Worm (Caenorhabditis elegans): ENCODE measurements around the gene hum-8.

The hum-8 gene

DNA sequence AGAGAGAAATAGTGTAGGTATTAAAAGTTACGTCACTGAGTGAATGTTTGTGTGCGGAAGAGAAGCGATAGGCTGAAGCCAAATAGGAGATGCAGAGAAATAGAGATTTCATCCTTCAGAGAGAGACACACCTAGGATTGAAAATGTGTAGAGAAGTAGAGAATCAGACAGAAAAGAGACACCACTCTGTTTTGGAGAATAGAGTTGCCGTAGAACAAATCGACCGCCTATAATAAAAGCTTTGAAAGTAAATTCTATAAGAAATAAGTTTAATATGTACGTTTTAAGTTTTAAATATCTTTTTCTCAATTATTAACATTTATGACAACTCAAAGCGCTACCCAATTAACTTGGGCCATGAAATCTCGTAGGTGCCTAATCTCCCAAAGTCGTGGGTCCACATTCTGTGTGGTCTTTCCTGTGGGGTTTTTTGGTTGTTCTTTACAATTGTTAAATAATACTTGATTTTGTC, 29.9 kb downstream of the hum-8 start, which contains the start of gene T07A9.12 (continued):
- peak; percentile 79 for TF ChIP-seq nhr-28 (tag; optimal IDR thresholded peaks at IDR 0.05)
- TF ChIP-seq cey-2 (tag; optimal IDR thresholded peaks at IDR 0.05; ENCODE audit: borderline replicate concordance, insufficient read depth), result no peak
- TF ChIP-seq mep-1 (tag; optimal IDR thresholded peaks at IDR 0.05), result peak; percentile 83
- no peak for TF ChIP-seq ceh-20 (GFP tag; IDR thresholded peaks at IDR 0.05)
- no peak for TF ChIP-seq Y48G9A.11 (GFP tag; IDR thresholded peaks at IDR 0.05)
- TF ChIP-seq unc-39 (tag; optimal IDR thresholded peaks at IDR 0.05), result no peak
- peak in 1 of 2 experiments; percentile 78 for TF ChIP-seq hif-1 (tag; optimal IDR thresholded peaks at IDR 0.05)
- TF ChIP-seq daf-19 (GFP tag; conservative IDR thresholded peaks at IDR 0.05), result no peak
- no peak for TF ChIP-seq mxl-3 (GFP tag; optimal IDR thresholded peaks at IDR 0.05)
- TF ChIP-seq lin-39 (tag; optimal IDR thresholded peaks at IDR 0.05), result no peak
- no peak for TF ChIP-seq ceh-28 (tag; optimal IDR thresholded peaks at IDR 0.05)
- no peak for TF ChIP-seq lin-29 (GFP tag; IDR thresholded peaks at IDR 0.05)
- TF ChIP-seq nhr-237 (tag; optimal IDR thresholded peaks at IDR 0.05), result no peak
- peak; percentile 38 to 48 for TF ChIP-seq mdl-1 (tag; optimal IDR thresholded peaks at IDR 0.05)
- TF ChIP-seq tag-97 (GFP tag; IDR thresholded peaks at IDR 0.05), result no peak
- TF ChIP-seq F26F4.8 (GFP tag; conservative IDR thresholded peaks at IDR 0.05), result no peak
- TF ChIP-seq ama-1 (optimal IDR thresholded peaks at IDR 0.05), result no peak
- TF ChIP-seq dmd-8 (GFP tag; IDR thresholded peaks at IDR 0.05), result no peak
- TF ChIP-seq ceh-82 (tag; optimal IDR thresholded peaks at IDR 0.05), result no peak
- TF ChIP-seq rbr-2 (tag; optimal IDR thresholded peaks at IDR 0.05), result peak; percentile 67
- TF ChIP-seq lim-7 (GFP tag; IDR thresholded peaks at IDR 0.05), result no peak
- TF ChIP-seq attf-4 (tag; optimal IDR thresholded peaks at IDR 0.05), result no peak
- no peak for TF ChIP-seq nhr-41 (GFP tag; IDR thresholded peaks at IDR 0.05)
- TF ChIP-seq spr-3 (GFP tag; optimal IDR thresholded peaks at IDR 0.05), result no peak
- no peak for TF ChIP-seq zag-1 (tag; optimal IDR thresholded peaks at IDR 0.05)
- TF ChIP-seq pqm-1 (tag; optimal IDR thresholded peaks at IDR 0.05), result peak; percentile 42
- no peak for TF ChIP-seq aha-1 (tag)
- TF ChIP-seq snpc-4 (tag; optimal IDR thresholded peaks at IDR 0.05), result no peak
- TF ChIP-seq nhr-10 (tag; optimal IDR thresholded peaks at IDR 0.05), result no peak
- TF ChIP-seq Y105C5A.15 (GFP tag; IDR thresholded peaks at IDR 0.05), result no peak
- no peak for TF ChIP-seq spr-1 (tag; optimal IDR thresholded peaks at IDR 0.05)
- no peak for TF ChIP-seq mdt-29 (GFP tag; IDR thresholded peaks at IDR 0.05)
- TF ChIP-seq daf-8 (GFP tag; IDR thresholded peaks at IDR 0.05), result no peak

DNA sequence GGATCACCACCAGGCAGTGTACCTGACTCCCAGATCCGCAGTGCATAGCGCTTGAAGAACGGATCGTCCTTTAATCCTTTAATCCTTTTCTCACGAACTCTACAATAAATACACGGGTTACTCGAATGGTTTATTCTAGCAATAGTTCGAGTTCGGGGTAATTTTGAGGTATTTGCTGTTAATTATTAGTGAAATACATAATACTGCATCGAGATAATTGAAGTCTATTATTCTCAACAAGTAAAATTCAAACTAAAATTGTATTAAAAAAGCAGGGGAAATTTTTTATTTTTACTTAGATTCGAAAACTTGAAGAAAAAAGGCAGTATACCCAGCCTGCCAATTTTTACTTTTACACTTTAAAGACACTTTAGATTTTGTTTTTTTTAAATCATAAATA, 30.4 kb downstream of the hum-8 start, which contains the start of gene kgb-1:
kgb-1 (minus strand) TSS at position 101 of the 400 bp plus-strand sequence.
- no peak for TF ChIP-seq nhr-48 (tag; optimal IDR thresholded peaks at IDR 0.05)
- no peak for TF ChIP-seq lim-7 (GFP tag; IDR thresholded peaks at IDR 0.05)
- TF ChIP-seq ztf-11 (tag; optimal IDR thresholded peaks at IDR 0.05), result no peak
- TF ChIP-seq unc-62 (GFP tag; optimal IDR thresholded peaks at IDR 0.05 in 1 of 2), result peak in 1 of 2 experiments; percentile 36
- TF ChIP-seq unc-62 (tag; optimal IDR thresholded peaks at IDR 0.05), result no peak

- TF ChIP-seq nhr-28 (tag; optimal IDR thresholded peaks at IDR 0.05) (no peak), ZK337.2 (GFP tag; IDR thresholded peaks at IDR 0.05) (no peak), T26A8.4 (GFP tag; IDR thresholded peaks at IDR 0.05) (no peak), daf-16 (GFP tag; optimal IDR thresholded peaks at IDR 0.05) (no peak), daf-16 (tag; optimal IDR thresholded peaks at IDR 0.05) (peak; percentile 42), egl-27 (tag; optimal IDR thresholded peaks at IDR 0.05) (no peak), nhr-76 (tag; optimal IDR thresholded peaks at IDR 0.05) (no peak), dve-1 (tag; optimal IDR thresholded peaks at IDR 0.05; ENCODE audit: insufficient read depth) (peak; percentile 31), dmd-6 (GFP tag; IDR thresholded peaks at IDR 0.05) (peak; percentile 18; the same call in 1 of the 2 replicates)
Measured at ce11 chrIV:408892-409291, 31.5 kb downstream of the hum-8 start.
